Worm (Caenorhabditis elegans): Measurements from ENCODE around the gene F18A11.3.
A peak's percentile ranks its signal among the peaks of the same experiment; 100 is the strongest.
"Not testable (repeated sequence)": the region's sequence is repeated elsewhere in the genome, so short reads cannot be mapped to it uniquely, and the experiment has no call there.

Gene F18A11.3

DNA sequence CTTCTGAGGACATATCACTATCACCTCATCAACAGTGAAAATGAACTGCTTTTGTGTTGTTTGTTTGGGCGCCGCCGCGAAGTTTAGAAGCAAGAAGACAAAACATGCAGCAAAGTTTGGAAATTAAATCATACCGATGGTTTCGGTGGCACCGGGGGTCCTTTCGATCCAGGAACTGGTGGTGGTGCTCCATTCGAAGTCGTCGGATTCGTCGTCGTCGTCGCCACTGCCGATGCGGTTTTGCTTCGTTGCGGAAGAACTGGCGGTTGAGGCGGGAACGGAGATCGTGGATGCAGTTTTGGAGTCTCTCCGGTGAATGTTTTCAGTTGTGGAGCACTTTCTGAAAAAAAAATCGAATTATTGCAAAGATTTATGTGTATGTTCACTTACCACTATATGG, 13.1 kb downstream of the F18A11.3 start:
- TF ChIP-seq blmp-1 (tag; optimal IDR thresholded peaks at IDR 0.05; ENCODE audit: insufficient read depth) (no peak), nhr-129 (tag; optimal IDR thresholded peaks at IDR 0.05) (no peak), zag-1 (tag; optimal IDR thresholded peaks at IDR 0.05) (no peak), ceh-16 (tag; optimal IDR thresholded peaks at IDR 0.05) (no peak), peb-1 (tag; optimal IDR thresholded peaks at IDR 0.05) (no peak), alr-1 (tag; optimal IDR thresholded peaks at IDR 0.05) (no peak), ZK546.5 (tag; optimal IDR thresholded peaks at IDR 0.05) (no peak), gmeb-1 (tag; optimal IDR thresholded peaks at IDR 0.05) (no peak), nhr-77 (tag; optimal IDR thresholded peaks at IDR 0.05) (no peak), mbf-1 (tag; optimal IDR thresholded peaks at IDR 0.05) (no peak), F13H6.1 (tag; optimal IDR thresholded peaks at IDR 0.05) (no peak), lin-39 (tag; optimal IDR thresholded peaks at IDR 0.05) (no peak), lin-13 (GFP tag; optimal IDR thresholded peaks at IDR 0.05) (no peak), ceh-82 (tag; optimal IDR thresholded peaks at IDR 0.05) (no peak), nhr-23 (tag; optimal IDR thresholded peaks at IDR 0.05) (no peak)

DNA sequence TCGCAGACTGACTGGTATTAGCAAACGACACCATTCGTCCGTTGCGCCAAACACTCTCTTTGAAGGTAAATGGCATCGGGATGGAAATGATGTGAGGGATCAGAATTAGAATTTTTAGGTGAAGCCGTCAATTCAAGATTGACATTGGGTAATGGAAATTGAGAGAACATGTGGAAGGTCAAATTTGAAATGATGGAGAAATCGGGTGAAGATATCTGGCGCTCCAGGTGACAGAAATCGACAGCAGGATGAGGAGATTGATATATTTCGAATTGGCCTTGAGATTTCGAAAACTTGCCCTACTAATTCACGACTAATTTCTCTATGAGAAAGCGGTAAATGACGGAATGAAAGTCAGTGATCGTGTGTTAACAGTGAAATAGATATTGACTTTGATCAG, 14.1 kb downstream of the F18A11.3 start:
- TF ChIP-seq nhr-25 (tag; optimal IDR thresholded peaks at IDR 0.05), result peak; percentile 46
- no peak for TF ChIP-seq unc-55 (GFP tag; optimal IDR thresholded peaks at IDR 0.05)

DNA sequence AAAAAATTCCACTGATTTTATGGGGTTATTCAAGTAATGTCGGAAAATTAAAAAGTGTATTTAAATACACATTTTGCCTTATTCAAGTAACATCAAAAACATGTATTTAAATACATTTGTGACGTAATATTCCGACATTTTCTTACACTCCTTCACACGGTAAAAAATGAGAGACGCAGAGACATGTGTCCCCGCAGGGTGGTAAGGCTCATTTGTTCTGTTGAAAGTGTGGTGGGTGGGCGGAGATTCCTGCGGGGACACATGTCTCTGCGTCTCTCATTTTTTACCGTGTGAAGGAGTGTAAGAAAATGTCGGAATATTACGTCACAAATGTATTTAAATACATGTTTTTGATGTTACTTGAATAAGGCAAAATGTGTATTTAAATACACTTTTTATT, 20.3 kb downstream of the F18A11.3 start:
- TF ChIP-seq nhr-21 (tag; optimal IDR thresholded peaks at IDR 0.05) (peak; percentile 16), sma-9 (GFP tag; optimal IDR thresholded peaks at IDR 0.05) (peak; percentile 79), nhr-25 (tag; optimal IDR thresholded peaks at IDR 0.05) (peak; percentile 47), sma-3 (GFP tag; optimal IDR thresholded peaks at IDR 0.05) (peak; percentile 50), F13H6.1 (tag; optimal IDR thresholded peaks at IDR 0.05) (peak; percentile 73), lin-13 (GFP tag; optimal IDR thresholded peaks at IDR 0.05) (peak; percentile 56), unc-55 (GFP tag; optimal IDR thresholded peaks at IDR 0.05) (peak; percentile 60), crh-2 (tag; optimal IDR thresholded peaks at IDR 0.05) (peak; percentile 48), sem-4 (tag; optimal IDR thresholded peaks at IDR 0.05) (peak; percentile 4), C34F6.9 (tag; optimal IDR thresholded peaks at IDR 0.05) (peak; percentile 48), gmeb-1 (tag; optimal IDR thresholded peaks at IDR 0.05) (peak; percentile 8), lsy-2 (tag; optimal IDR thresholded peaks at IDR 0.05) (peak; percentile 41 to 64), nhr-129 (tag; optimal IDR thresholded peaks at IDR 0.05) (peak; percentile 44)
- not testable (repeated sequence) for TF ChIP-seq sma-9 (tag; optimal IDR thresholded peaks at IDR 0.05)

DNA sequence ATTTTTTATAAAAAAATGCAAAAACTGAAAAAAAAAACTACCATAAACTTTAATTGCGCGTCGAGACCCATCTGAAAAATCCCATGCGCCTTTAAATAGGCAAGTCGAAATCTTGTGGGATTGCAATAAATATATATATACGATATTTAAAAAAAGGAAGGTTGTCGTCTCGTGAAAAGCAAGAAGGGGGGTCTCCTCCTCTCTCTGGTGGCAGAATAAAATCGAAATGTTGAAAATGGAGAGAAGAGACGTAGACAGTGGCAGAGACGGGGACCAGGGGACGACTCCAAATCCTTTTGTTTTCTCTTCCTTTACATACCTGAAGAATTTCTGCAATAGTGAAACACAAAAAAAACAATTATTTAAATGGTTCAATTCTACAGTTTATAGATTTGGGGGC, 22.7 kb downstream of the F18A11.3 start, which contains the start of gene F18A11.5:
Gene F18A11.5, minus strand, starts transcription at position 321 of the 400 bp plus-strand sequence.
- TF ChIP-seq C34F6.9 (tag; optimal IDR thresholded peaks at IDR 0.05) (peak; percentile 10), sem-4 (tag; optimal IDR thresholded peaks at IDR 0.05) (no peak), lin-13 (GFP tag; optimal IDR thresholded peaks at IDR 0.05) (peak; percentile 7), crh-2 (tag; optimal IDR thresholded peaks at IDR 0.05) (peak; percentile 10), nhr-23 (tag; optimal IDR thresholded peaks at IDR 0.05) (no peak), ztf-1 (GFP tag; conservative IDR thresholded peaks at IDR 0.05) (no peak), nhr-129 (tag; optimal IDR thresholded peaks at IDR 0.05) (peak; percentile 21), snpc-4 (tag; optimal IDR thresholded peaks at IDR 0.05) (no peak), skn-1 (tag; optimal IDR thresholded peaks at IDR 0.05) (no peak), unc-55 (GFP tag; optimal IDR thresholded peaks at IDR 0.05) (peak; percentile 27)

DNA sequence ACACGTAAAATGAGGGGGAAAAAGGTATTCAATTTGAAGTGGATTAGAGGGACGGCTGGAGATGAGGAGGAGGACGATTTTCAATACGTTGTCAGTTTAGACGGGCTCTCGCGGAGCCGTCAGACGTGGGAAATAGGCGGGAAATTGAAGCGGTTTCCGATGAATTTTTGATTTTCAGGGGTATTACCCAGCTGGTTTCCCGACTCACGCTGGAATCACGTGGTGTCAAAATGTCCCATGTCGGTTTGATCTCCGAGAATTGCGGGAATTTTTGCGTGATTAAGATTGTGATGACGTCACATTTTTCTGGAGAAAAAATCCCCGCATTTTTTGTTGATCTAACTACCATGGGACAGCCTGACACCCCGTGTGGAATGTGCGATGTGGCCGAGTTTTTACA, 24.0 kb downstream of the F18A11.3 start:
- TF ChIP-seq elt-3 (tag; optimal IDR thresholded peaks at IDR 0.05), result no peak
- TF ChIP-seq zag-1 (tag; optimal IDR thresholded peaks at IDR 0.05), result no peak
- no peak for TF ChIP-seq egl-27 (tag; optimal IDR thresholded peaks at IDR 0.05)
- TF ChIP-seq unc-62 (GFP tag; optimal IDR thresholded peaks at IDR 0.05), result no peak
- no peak for TF ChIP-seq ZK546.5 (tag; optimal IDR thresholded peaks at IDR 0.05)
- TF ChIP-seq lin-11 (tag; optimal IDR thresholded peaks at IDR 0.05), result no peak
- no peak for TF ChIP-seq dmd-4 (tag; optimal IDR thresholded peaks at IDR 0.05)
- TF ChIP-seq gmeb-1 (tag; optimal IDR thresholded peaks at IDR 0.05), result no peak
- TF ChIP-seq R02D3.7 (tag; optimal IDR thresholded peaks at IDR 0.05), result no peak
- TF ChIP-seq crh-2 (tag; optimal IDR thresholded peaks at IDR 0.05), result no peak
- no peak for TF ChIP-seq ztf-1 (GFP tag; conservative IDR thresholded peaks at IDR 0.05)
- TF ChIP-seq elt-1 (tag; optimal IDR thresholded peaks at IDR 0.05), result no peak
- TF ChIP-seq mdl-1 (tag; optimal IDR thresholded peaks at IDR 0.05), result no peak
- TF ChIP-seq lin-13 (GFP tag; optimal IDR thresholded peaks at IDR 0.05), result no peak
- no peak for TF ChIP-seq sem-4 (tag; optimal IDR thresholded peaks at IDR 0.05)
- no peak for TF ChIP-seq F13H6.1 (tag; optimal IDR thresholded peaks at IDR 0.05)
- TF ChIP-seq skn-1 (tag; optimal IDR thresholded peaks at IDR 0.05), result no peak
- no peak for TF ChIP-seq lsy-2 (tag; optimal IDR thresholded peaks at IDR 0.05)
- TF ChIP-seq nhr-25 (tag; optimal IDR thresholded peaks at IDR 0.05), result no peak
- no peak for TF ChIP-seq alr-1 (tag; optimal IDR thresholded peaks at IDR 0.05)

Measured in whole organism, L2 larva.